Worm (Caenorhabditis elegans) whole organism, midembryonic: Measurements from ENCODE around the gene F26D10.13.

Experiments used
- T22C8.4 ChIP-seq: fragments of 200-800 bp; sonication (Bioruptor generic); IDR thresholded peaks from 2 replicates; pipeline ENCODE4 v1.3.6; 2022; ENCODE audit warnings: missing genetic modification characterization, missing compliant biosample characterization
- cog-1 ChIP-seq: sonication (generic microtip); optimal IDR thresholded peaks from 2 replicates; lab custom pipeline; 2016; ENCODE audit warnings: missing genetic modification characterization, missing compliant biosample characterization
- flt-1 ChIP-seq: fragments of 200-800 bp; sonication (Bioruptor generic); IDR thresholded peaks from 2 replicates; pipeline ENCODE4 v1.3.6; 2022; ENCODE audit warnings: missing genetic modification characterization, missing compliant biosample characterization
- klf-2 ChIP-seq: fragments of 200-800 bp; sonication (Bioruptor generic); conservative IDR thresholded peaks from 2 replicates; pipeline ENCODE4 v1.3.6; 2022; ENCODE audit warnings: missing genetic modification reagents, missing genetic modification characterization, missing compliant biosample characterization
- med-1 ChIP-seq: sonication (generic microtip); optimal IDR thresholded peaks from 2 replicates; lab custom pipeline; 2017; ENCODE audit warnings: missing genetic modification characterization, mild to moderate bottlenecking, missing compliant biosample characterization, antibody characterized with exemption, missing genetic modification reagents; ENCODE audit not compliant: insufficient read depth
- ref-1 ChIP-seq: fragments of 200-800 bp; sonication (Bioruptor generic); conservative IDR thresholded peaks from 2 replicates; pipeline ENCODE4 v1.3.6; 2022; ENCODE audit warnings: missing genetic modification reagents, missing genetic modification characterization, missing compliant biosample characterization
- tab-1 ChIP-seq: fragments of 200-800 bp; sonication (Bioruptor generic); IDR thresholded peaks from 2 replicates; pipeline ENCODE4 v1.3.6; 2022; ENCODE audit warnings: missing genetic modification characterization, missing compliant biosample characterization
- ztf-23 ChIP-seq: fragments of 200-800 bp; sonication (Bioruptor generic); IDR thresholded peaks from 2 replicates; pipeline ENCODE4 v1.3.6; 2022; ENCODE audit warnings: missing genetic modification reagents, missing genetic modification characterization, missing compliant biosample characterization
- ztf-29 ChIP-seq: fragments of 200-800 bp; sonication (Bioruptor generic); IDR thresholded peaks from 2 replicates; pipeline ENCODE4 v1.3.6; 2022; ENCODE audit warnings: missing genetic modification reagents, missing genetic modification characterization, missing compliant biosample characterization

The F26D10.13 gene

ce11 chrIV:17263714-17264113 is 900 bp downstream of the F26D10.13 start:
- TF ChIP-seq cog-1 (tag; lab: Kevin White, UChicago): no peak
- TF ChIP-seq ztf-29: no peak
- no peak for TF ChIP-seq ztf-23 (GFP tag; lab: Robert Waterston, UW)

- TF ChIP-seq klf-2 (GFP tag; lab: Robert Waterston, UW) (no peak), ztf-23 (GFP tag; lab: Robert Waterston, UW) (no peak), med-1 (no peak), tab-1 (no peak), T22C8.4 (no peak), flt-1 (GFP tag; lab: Robert Waterston, UW) (no peak), cog-1 (tag; lab: Kevin White, UChicago) (no peak), ref-1 (no peak), ztf-29 (no peak)
Observed at ce11 chrIV:17262385-17262784, 2.2 kb downstream of the F26D10.13 start, which contains the start of gene ZK550.6. Gene ZK550.6, minus strand, starts transcription at chrIV:17262485.

ce11 chrIV:17259310-17259709 is 5.3 kb downstream of the F26D10.13 start, which contains the start of gene phyh-1:
Gene phyh-1, minus strand, starts transcription at chrIV:17259410.
- TF ChIP-seq med-1 (no peak), ztf-29 (no peak), flt-1 (GFP tag; lab: Robert Waterston, UW) (no peak), T22C8.4 (no peak), cog-1 (tag; lab: Kevin White, UChicago) (no peak), klf-2 (GFP tag; lab: Robert Waterston, UW) (no peak), ref-1 (no peak), ztf-23 (GFP tag; lab: Robert Waterston, UW) (no peak), tab-1 (no peak)

- no peak for TF ChIP-seq tab-1
- no peak for TF ChIP-seq T22C8.4
- TF ChIP-seq ztf-23 (GFP tag; lab: Robert Waterston, UW): no peak
- no peak for TF ChIP-seq ztf-29
- TF ChIP-seq cog-1 (tag; lab: Kevin White, UChicago): no peak
- no peak for TF ChIP-seq med-1
- no peak for TF ChIP-seq flt-1 (GFP tag; lab: Robert Waterston, UW)
- TF ChIP-seq ref-1: no peak
- no peak for TF ChIP-seq klf-2 (GFP tag; lab: Robert Waterston, UW)
Observed at ce11 chrIV:17258824-17259223, 5.8 kb downstream of the F26D10.13 start.

ce11 chrIV:17255001-17255400 is 9.6 kb downstream of the F26D10.13 start, which contains the start of gene gtf-2E1:
Gene gtf-2E1, plus strand, starts transcription at chrIV:17255301.
- TF ChIP-seq tab-1 (no peak), cog-1 (tag; lab: Kevin White, UChicago) (no peak), flt-1 (GFP tag; lab: Robert Waterston, UW) (no peak)

ce11 chrIV:17253435-17253834 is 11.2 kb downstream of the F26D10.13 start:
- TF ChIP-seq ref-1 (no peak), cog-1 (tag; lab: Kevin White, UChicago) (no peak), flt-1 (GFP tag; lab: Robert Waterston, UW) (no peak), med-1 (no peak), klf-2 (GFP tag; lab: Robert Waterston, UW) (no peak), ztf-29 (no peak)

- TF ChIP-seq cog-1 (tag; lab: Kevin White, UChicago) (peak; percentile 81), ref-1 (no peak), klf-2 (GFP tag; lab: Robert Waterston, UW) (no peak), tab-1 (no peak; the same call in 1 of the 2 replicates), flt-1 (GFP tag; lab: Robert Waterston, UW) (peak; percentile 86), ztf-29 (peak; percentile 70), T22C8.4 (no peak), ztf-23 (GFP tag; lab: Robert Waterston, UW) (peak; percentile 84), med-1 (no peak)
Observed at ce11 chrIV:17249691-17250181, 14.9 kb downstream of the F26D10.13 start, which contains the start of gene eelo-2. Gene eelo-2, plus strand, starts transcription at chrIV:17250131.

ce11 chrIV:17248538-17248937 is 16.1 kb downstream of the F26D10.13 start:
- no peak for TF ChIP-seq flt-1 (GFP tag; lab: Robert Waterston, UW)

ce11 chrIV:17247184-17247583 is 17.4 kb downstream of the F26D10.13 start:
- no peak for TF ChIP-seq ztf-23 (GFP tag; lab: Robert Waterston, UW)
- TF ChIP-seq ref-1: no peak
- TF ChIP-seq cog-1 (tag; lab: Kevin White, UChicago): no peak
- TF ChIP-seq flt-1 (GFP tag; lab: Robert Waterston, UW): no peak
- TF ChIP-seq klf-2 (GFP tag; lab: Robert Waterston, UW): no peak
- no peak for TF ChIP-seq T22C8.4
- TF ChIP-seq ztf-29: no peak
- no peak for TF ChIP-seq med-1
- no peak for TF ChIP-seq tab-1

ce11 chrIV:17245200-17245599 is 19.4 kb downstream of the F26D10.13 start, which contains the start of gene ZK550.2:
Gene ZK550.2, plus strand, starts transcription at chrIV:17245584.
- TF ChIP-seq tab-1 (no peak), ztf-29 (no peak), ztf-23 (GFP tag; lab: Robert Waterston, UW) (no peak), med-1 (no peak), ref-1 (no peak), flt-1 (GFP tag; lab: Robert Waterston, UW) (no peak)

- TF ChIP-seq ztf-29 (no peak), med-1 (no peak), cog-1 (tag; lab: Kevin White, UChicago) (no peak), ztf-23 (GFP tag; lab: Robert Waterston, UW) (no peak), flt-1 (GFP tag; lab: Robert Waterston, UW) (no peak), tab-1 (no peak), T22C8.4 (no peak), klf-2 (GFP tag; lab: Robert Waterston, UW) (no peak), ref-1 (no peak)
Observed at ce11 chrIV:17238951-17239350, 25.7 kb downstream of the F26D10.13 start.
